Worm (Caenorhabditis elegans) whole organism, L4/young adult: ENCODE results near the gene dos-1.

Experiments used
- W03F9.2 ChIP-seq: fragments of 150-350 bp; optimal IDR thresholded peaks from 2 replicates; lab custom pipeline; 2014; ENCODE audit warnings: missing biosample characterization, missing genetic modification characterization
- dao-5 ChIP-seq: sonication (generic microtip); optimal IDR thresholded peaks from 2 replicates; lab custom pipeline; 2016; ENCODE audit warnings: missing genotype, missing genetic modification characterization, moderate library complexity, missing compliant biosample characterization
- him-1 ChIP-seq: sonication (generic microtip); optimal IDR thresholded peaks from 2 replicates; lab custom pipeline; 2016; ENCODE audit warnings: missing genotype, missing genetic modification reagents, missing genetic modification characterization, missing compliant biosample characterization

DNA sequence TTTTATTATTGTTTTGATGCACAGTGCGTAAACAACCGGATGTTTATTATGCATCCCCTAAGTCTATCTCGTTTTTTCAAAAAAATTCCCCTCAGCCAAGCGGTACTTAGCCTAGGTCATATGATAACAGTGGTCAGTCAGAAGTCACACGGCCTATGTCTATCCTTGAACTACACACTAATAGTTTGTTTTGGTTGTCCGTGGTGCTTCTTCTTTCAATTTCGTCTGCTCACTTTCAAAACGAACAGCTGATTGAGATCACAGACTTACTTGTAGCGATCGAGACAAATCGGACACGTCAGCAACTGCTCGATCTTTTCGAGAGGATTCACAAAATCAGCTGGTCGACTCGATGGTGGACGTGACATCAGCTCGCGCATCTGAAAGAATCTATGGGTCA lies 49.2 kb downstream of the dos-1 start:
- TF ChIP-seq dao-5 (tag; lab: Kevin White, UChicago) (no peak), him-1 (tag; lab: Kevin White, UChicago) (no peak), W03F9.2 (tag; lab: Kevin White, UChicago) (no peak)
